Worm (Caenorhabditis elegans): ENCODE data around the gene K08B5.1.

Gene K08B5.1

DNA sequence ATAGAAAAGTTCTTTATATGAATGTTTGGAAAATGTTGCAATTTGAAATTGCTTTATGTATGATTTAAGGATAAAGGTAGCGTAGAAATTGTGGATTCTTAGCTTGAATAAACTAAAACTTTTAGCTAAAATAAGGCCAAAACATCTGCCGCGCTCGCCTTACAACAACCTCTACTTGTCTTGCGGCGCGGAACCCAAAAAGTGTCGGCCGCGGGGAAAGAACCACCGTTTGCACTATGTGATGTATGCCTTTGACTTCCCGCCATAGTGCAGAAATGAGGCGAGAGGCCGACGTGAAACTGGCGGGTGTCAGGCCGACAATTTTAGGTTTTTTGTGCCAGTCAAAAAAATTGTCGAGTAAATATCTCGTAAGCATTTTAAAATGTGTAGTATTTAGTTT lies 13.6 kb downstream of the K08B5.1 start:
- TF ChIP-seq ztf-29 (GFP tag; IDR thresholded peaks at IDR 0.05) (no peak), ztf-23 (GFP tag; IDR thresholded peaks at IDR 0.05) (no peak), ref-1 (GFP tag; conservative IDR thresholded peaks at IDR 0.05) (no peak), tab-1 (GFP tag; IDR thresholded peaks at IDR 0.05) (no peak), flt-1 (GFP tag; IDR thresholded peaks at IDR 0.05) (no peak), klf-2 (GFP tag; conservative IDR thresholded peaks at IDR 0.05) (no peak), T22C8.4 (GFP tag; IDR thresholded peaks at IDR 0.05) (no peak), med-1 (GFP tag; optimal IDR thresholded peaks at IDR 0.05; ENCODE audit: insufficient read depth) (no peak), cog-1 (tag; optimal IDR thresholded peaks at IDR 0.05) (no peak)

DNA sequence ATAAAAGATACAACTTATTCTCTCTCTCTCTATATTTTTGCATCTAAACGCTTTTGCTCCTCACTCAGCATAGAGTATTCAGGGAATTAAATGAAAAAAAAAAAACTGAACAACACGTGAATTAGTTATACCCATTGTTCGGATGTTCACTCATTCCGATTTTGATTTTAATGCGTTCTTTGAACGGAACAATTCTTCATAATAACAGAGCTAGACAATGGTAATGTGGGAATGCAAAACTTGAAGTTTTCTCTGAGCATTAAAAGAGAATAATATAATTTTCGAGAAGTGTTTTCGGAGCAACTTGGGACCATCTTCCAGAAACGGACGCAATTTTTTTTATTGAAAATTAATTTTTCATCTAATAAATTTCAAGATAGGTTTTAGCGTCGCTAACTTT lies 16.1 kb downstream of the K08B5.1 start:
- no peak for TF ChIP-seq flt-1 (GFP tag; IDR thresholded peaks at IDR 0.05)
- no peak for TF ChIP-seq med-1 (GFP tag; optimal IDR thresholded peaks at IDR 0.05; ENCODE audit: insufficient read depth)
- TF ChIP-seq ztf-29 (GFP tag; IDR thresholded peaks at IDR 0.05): no peak
- TF ChIP-seq ztf-23 (GFP tag; IDR thresholded peaks at IDR 0.05): no peak
- no peak for TF ChIP-seq klf-2 (GFP tag; conservative IDR thresholded peaks at IDR 0.05)
- TF ChIP-seq ref-1 (GFP tag; conservative IDR thresholded peaks at IDR 0.05): no peak
- no peak for TF ChIP-seq cog-1 (tag; optimal IDR thresholded peaks at IDR 0.05)
- TF ChIP-seq T22C8.4 (GFP tag; IDR thresholded peaks at IDR 0.05): no peak
- no peak for TF ChIP-seq tab-1 (GFP tag; IDR thresholded peaks at IDR 0.05)

DNA sequence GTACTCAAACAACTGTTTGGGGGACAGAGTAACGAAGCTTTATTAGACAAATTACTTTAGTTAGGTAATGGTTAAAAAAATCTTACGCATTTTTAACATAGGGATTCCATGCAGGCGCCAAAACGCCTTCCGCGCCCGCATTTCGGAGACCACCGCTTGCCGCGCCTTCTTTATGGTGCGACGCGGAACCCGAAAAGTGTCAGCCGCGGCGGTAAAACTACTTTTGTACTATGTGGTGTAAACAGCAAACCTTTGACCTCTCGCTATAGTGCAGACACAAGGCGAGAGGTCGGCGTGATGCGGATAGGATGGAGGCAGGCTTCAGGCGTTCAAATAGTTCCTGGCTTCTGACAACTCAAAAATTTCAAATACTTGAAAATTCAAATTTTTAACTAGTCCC lies 17.0 kb downstream of the K08B5.1 start:
- TF ChIP-seq T22C8.4 (GFP tag; IDR thresholded peaks at IDR 0.05) (no peak), ztf-29 (GFP tag; IDR thresholded peaks at IDR 0.05) (no peak), med-1 (GFP tag; optimal IDR thresholded peaks at IDR 0.05; ENCODE audit: insufficient read depth) (no peak), tab-1 (GFP tag; IDR thresholded peaks at IDR 0.05) (no peak), cog-1 (tag; optimal IDR thresholded peaks at IDR 0.05) (no peak), flt-1 (GFP tag; IDR thresholded peaks at IDR 0.05) (no peak), ref-1 (GFP tag; conservative IDR thresholded peaks at IDR 0.05) (no peak), klf-2 (GFP tag; conservative IDR thresholded peaks at IDR 0.05) (no peak), ztf-23 (GFP tag; IDR thresholded peaks at IDR 0.05) (no peak)

DNA sequence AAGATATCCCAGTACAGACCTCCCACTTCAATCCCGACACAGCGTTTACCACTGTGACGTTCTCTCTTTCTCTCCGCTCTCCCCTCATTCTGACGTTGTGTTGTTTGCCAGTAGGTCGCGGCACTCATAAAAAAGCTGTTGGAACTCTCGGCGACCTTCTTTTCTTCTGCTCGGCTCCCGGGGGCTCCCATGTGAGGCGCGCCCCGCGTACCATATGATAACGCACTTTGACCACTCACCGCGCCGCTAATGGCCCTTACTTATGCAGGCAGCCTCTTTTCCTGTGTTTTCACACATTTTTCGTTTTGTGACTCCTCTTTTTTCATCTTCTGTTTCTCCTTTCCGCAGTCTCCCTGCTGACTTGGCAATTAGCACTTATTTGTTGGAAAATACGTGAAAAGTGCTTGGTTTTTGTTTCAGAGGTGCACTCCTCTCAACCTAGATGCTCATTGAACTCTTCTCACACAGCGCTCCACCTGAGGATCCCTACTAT lies 21.1 kb downstream of the K08B5.1 start, which contains the start of gene ser-1:
Gene ser-1, plus strand, starts transcription at position 443 of the 493 bp plus-strand sequence.
- no peak for TF ChIP-seq ztf-29 (GFP tag; IDR thresholded peaks at IDR 0.05)
- no peak for TF ChIP-seq flt-1 (GFP tag; IDR thresholded peaks at IDR 0.05)
- TF ChIP-seq tab-1 (GFP tag; IDR thresholded peaks at IDR 0.05): no peak
- TF ChIP-seq klf-2 (GFP tag; conservative IDR thresholded peaks at IDR 0.05): no peak
- TF ChIP-seq ztf-23 (GFP tag; IDR thresholded peaks at IDR 0.05): no peak
- no peak for TF ChIP-seq med-1 (GFP tag; optimal IDR thresholded peaks at IDR 0.05; ENCODE audit: insufficient read depth)
- no peak for TF ChIP-seq T22C8.4 (GFP tag; IDR thresholded peaks at IDR 0.05)
- no peak for TF ChIP-seq cog-1 (tag; optimal IDR thresholded peaks at IDR 0.05)
- no peak for TF ChIP-seq ref-1 (GFP tag; conservative IDR thresholded peaks at IDR 0.05)

DNA sequence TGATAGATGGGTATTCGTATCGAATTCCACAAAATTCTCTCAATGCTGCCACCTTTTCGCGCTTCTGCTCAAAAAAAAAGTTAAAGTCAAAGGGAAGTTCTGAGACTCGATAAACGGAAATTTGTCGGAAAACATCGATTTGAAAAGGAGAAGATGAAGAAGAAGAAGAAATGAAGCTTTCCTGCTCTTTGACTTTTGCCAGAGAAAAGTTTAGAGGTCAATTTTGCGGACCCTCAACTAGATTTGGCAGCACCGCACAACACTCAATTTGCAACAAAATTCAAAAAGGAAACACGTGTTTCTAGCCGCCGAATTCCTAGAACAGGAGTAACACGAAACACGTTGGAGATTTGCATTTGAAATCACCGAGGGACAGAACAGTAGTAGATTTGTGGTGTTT lies 29.9 kb downstream of the K08B5.1 start:
- TF ChIP-seq tab-1 (GFP tag; IDR thresholded peaks at IDR 0.05) (no peak), ztf-23 (GFP tag; IDR thresholded peaks at IDR 0.05) (no peak), klf-2 (GFP tag; conservative IDR thresholded peaks at IDR 0.05) (no peak), T22C8.4 (GFP tag; IDR thresholded peaks at IDR 0.05) (no peak), cog-1 (tag; optimal IDR thresholded peaks at IDR 0.05) (no peak), ref-1 (GFP tag; conservative IDR thresholded peaks at IDR 0.05) (no peak), flt-1 (GFP tag; IDR thresholded peaks at IDR 0.05) (no peak), med-1 (GFP tag; optimal IDR thresholded peaks at IDR 0.05; ENCODE audit: insufficient read depth) (no peak), ztf-29 (GFP tag; IDR thresholded peaks at IDR 0.05) (no peak)

DNA sequence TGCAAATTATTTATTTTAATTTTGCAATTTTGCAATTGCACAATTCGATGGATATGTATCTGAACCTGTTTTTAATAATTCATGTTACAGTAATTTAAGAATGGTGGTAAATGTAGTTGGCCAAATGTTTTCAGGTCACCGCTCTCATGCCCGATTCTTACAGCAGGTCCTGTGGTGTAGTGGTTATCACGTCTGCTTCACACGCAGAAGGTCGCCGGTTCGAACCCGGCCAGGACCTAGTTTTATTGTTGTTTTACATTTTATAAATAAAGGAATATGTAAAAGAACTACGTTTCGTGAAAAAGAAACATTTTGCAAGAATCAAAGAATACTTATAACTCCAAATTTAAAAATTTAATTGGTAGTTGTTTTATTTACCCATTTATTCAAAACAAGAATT lies 32.0 kb downstream of the K08B5.1 start:
- TF ChIP-seq ztf-29 (GFP tag; IDR thresholded peaks at IDR 0.05) (no peak), klf-2 (GFP tag; conservative IDR thresholded peaks at IDR 0.05) (no peak), med-1 (GFP tag; optimal IDR thresholded peaks at IDR 0.05; ENCODE audit: insufficient read depth) (no peak)

DNA sequence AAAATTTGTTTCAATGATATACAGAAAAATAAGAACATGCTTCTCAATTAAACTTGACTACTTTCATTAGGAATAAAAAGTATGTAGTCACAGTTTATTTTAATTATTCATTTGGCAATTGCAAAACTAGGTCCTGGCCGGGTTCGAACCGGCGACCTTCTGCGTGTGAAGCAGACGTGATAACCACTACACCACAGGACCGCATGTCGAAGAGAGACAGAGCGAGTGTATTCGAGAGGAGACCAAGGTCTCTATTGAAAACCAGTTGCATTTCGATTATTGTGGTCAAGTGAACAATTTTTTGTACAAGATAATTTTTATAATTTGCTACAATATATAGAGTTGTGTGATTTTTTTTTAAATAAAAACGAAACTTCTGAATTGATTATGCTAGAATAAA lies 32.6 kb downstream of the K08B5.1 start:
- TF ChIP-seq ztf-23 (GFP tag; IDR thresholded peaks at IDR 0.05) (peak; percentile 88), flt-1 (GFP tag; IDR thresholded peaks at IDR 0.05) (peak; percentile 91), tab-1 (GFP tag; IDR thresholded peaks at IDR 0.05) (peak; percentile 85), ref-1 (GFP tag; conservative IDR thresholded peaks at IDR 0.05) (peak; percentile 74), T22C8.4 (GFP tag; IDR thresholded peaks at IDR 0.05) (peak; percentile 70), med-1 (GFP tag; optimal IDR thresholded peaks at IDR 0.05; ENCODE audit: insufficient read depth) (peak; percentile 38), cog-1 (tag; optimal IDR thresholded peaks at IDR 0.05) (peak; percentile 80), ztf-29 (GFP tag; IDR thresholded peaks at IDR 0.05) (peak; percentile 76), klf-2 (GFP tag; conservative IDR thresholded peaks at IDR 0.05) (peak; percentile 66; the same call in 1 of the 2 replicates)

DNA sequence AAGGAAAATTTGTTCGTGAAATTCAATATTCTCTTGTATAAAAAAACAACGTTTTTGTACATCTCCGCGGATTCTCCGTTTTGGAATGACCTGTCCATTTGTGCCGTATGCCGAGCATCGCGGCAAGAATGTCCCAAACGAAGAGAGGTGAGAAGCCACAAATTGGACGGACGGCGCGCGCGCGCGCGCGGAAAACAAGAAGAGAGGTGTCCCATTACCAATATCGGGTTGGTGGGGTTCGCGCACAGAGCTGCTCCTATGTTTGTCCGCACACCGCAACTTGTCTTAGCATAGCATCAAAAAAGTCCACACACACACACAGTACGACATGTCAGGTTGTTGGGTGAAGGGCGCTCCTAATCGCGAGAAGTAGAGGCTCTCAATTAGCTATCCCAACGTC lies 33.3 kb downstream of the K08B5.1 start:
- no peak for TF ChIP-seq ref-1 (GFP tag; conservative IDR thresholded peaks at IDR 0.05)
- TF ChIP-seq klf-2 (GFP tag; conservative IDR thresholded peaks at IDR 0.05): no peak
- TF ChIP-seq ztf-29 (GFP tag; IDR thresholded peaks at IDR 0.05): no peak
- TF ChIP-seq cog-1 (tag; optimal IDR thresholded peaks at IDR 0.05): no peak
- no peak for TF ChIP-seq tab-1 (GFP tag; IDR thresholded peaks at IDR 0.05)
- TF ChIP-seq med-1 (GFP tag; optimal IDR thresholded peaks at IDR 0.05; ENCODE audit: insufficient read depth): no peak
- no peak for TF ChIP-seq T22C8.4 (GFP tag; IDR thresholded peaks at IDR 0.05)
- no peak for TF ChIP-seq ztf-23 (GFP tag; IDR thresholded peaks at IDR 0.05)
- TF ChIP-seq flt-1 (GFP tag; IDR thresholded peaks at IDR 0.05): no peak

DNA sequence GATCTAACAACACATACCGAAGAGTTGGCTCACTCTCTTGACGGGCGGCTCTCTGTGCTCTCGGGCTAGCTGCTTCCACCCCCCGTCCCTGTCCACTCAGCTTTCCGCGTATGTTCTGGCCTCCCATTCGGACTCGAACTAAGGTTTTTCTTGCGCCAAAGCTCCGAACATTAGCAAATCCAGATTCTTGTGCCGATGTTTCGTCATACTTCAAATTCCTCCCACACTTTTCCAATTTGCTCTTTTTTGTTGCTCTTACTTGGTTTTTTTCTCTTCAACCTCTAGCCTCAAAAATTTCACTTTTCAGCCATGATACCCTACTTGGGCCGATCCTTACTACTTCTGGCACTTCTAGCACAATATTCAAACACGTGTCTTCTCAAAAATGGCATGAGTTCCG lies 36.7 kb downstream of the K08B5.1 start, which contains the start of gene cdh-9:
Gene cdh-9, plus strand, starts transcription at position 301 of the 400 bp plus-strand sequence.
- TF ChIP-seq T22C8.4 (GFP tag; IDR thresholded peaks at IDR 0.05): no peak
- no peak for TF ChIP-seq klf-2 (GFP tag; conservative IDR thresholded peaks at IDR 0.05)
- TF ChIP-seq ztf-23 (GFP tag; IDR thresholded peaks at IDR 0.05): no peak
- no peak for TF ChIP-seq flt-1 (GFP tag; IDR thresholded peaks at IDR 0.05)
- TF ChIP-seq tab-1 (GFP tag; IDR thresholded peaks at IDR 0.05): no peak
- TF ChIP-seq ref-1 (GFP tag; conservative IDR thresholded peaks at IDR 0.05): no peak
- no peak for TF ChIP-seq ztf-29 (GFP tag; IDR thresholded peaks at IDR 0.05)
- no peak for TF ChIP-seq med-1 (GFP tag; optimal IDR thresholded peaks at IDR 0.05; ENCODE audit: insufficient read depth)
- TF ChIP-seq cog-1 (tag; optimal IDR thresholded peaks at IDR 0.05): no peak

All from whole organism, midembryonic.